Fruit fly (Drosophila melanogaster): ENCODE results near the gene CG1116.

Gene CG1116

DNA sequence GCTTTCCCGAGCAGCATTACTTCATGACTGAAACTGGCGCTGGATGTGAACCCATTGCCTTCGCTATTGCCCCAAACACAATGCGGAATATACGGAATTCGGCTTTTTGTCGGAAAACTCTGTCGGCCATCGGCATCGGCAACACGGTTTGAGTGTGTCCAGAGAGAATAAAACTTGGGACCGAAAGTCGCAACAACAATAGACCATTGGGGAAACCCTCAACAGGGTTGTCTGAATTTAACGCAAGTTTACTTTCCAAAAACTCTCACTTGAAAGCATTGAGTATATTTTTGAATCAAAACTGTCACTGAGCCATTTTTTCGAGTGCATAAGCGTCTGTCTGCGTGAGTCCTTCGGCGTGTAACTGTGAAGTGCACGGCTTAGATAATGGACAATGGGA, 21.2 kb upstream of the CG1116 start (continued):
- TF ChIP-seq Lim3 (GFP tag; IDR thresholded peaks at IDR 0.05): no peak

dm6 chr3R:5199581-5199980, 19.9 kb upstream of the CG1116 start:
- TF ChIP-seq CkIIα-i1 (GFP tag; IDR thresholded peaks at IDR 0.05) (no peak), wek (GFP tag; optimal IDR thresholded peaks at IDR 0.05) (no peak), eve (GFP tag; optimal IDR thresholded peaks at IDR 0.05) (peak in 1 of 2 experiments; percentile 59), CG3163 (GFP tag; optimal IDR thresholded peaks at IDR 0.05) (peak; percentile 67), cwo (GFP tag; optimal IDR thresholded peaks at IDR 0.05) (peak; percentile 6), Pdp1 (GFP tag; optimal IDR thresholded peaks at IDR 0.05) (peak in 1 of 2 experiments; percentile 31), Dip2 (GFP tag; IDR thresholded peaks at IDR 0.05) (no peak), MTF-1 (GFP tag; optimal IDR thresholded peaks at IDR 0.05; ENCODE audit: borderline replicate concordance) (no peak), CG34422 (GFP tag; IDR thresholded peaks at IDR 0.05) (0 out of 3 replicates have a peak, but pooled peaks have one; percentile 16), CG3847 (GFP tag; IDR thresholded peaks at IDR 0.05) (no peak), dpn (GFP tag; optimal IDR thresholded peaks at IDR 0.05) (no peak)

DNA sequence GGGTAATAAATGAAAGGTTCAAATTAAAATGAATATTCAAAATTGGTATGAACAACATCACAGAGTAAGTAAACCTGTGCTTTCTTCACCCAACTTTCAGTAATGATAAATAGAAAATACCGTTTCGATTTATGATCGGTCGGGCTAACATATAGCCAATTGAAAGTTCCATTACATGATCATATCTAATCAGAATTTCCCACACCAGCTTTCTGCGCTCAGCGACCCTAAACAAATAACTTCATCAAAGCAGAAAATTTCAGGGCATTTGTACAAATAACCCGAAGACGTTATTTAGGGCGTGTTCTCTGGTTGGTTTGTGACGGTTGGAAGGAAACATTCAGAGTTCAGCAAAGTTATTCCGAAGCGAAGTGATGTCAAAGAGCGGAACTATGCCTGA, 15.7 kb upstream of the CG1116 start:
- TF ChIP-seq CG14014 (GFP tag; IDR thresholded peaks at IDR 0.05) (no peak), lab (GFP tag; optimal IDR thresholded peaks at IDR 0.05) (peak; percentile 8), ac (GFP tag; optimal IDR thresholded peaks at IDR 0.05) (no peak), tgo (GFP tag; IDR thresholded peaks at IDR 0.05) (no peak), CG17328 (GFP tag; IDR thresholded peaks at IDR 0.05) (no peak), chinmo (GFP tag; IDR thresholded peaks at IDR 0.05; ENCODE audit: partially characterized antibody) (0 out of 4 replicates have a peak, but pooled peaks have one; percentile 51), grn (GFP tag; optimal IDR thresholded peaks at IDR 0.05) (peak; percentile 21), D19A (tag; optimal IDR thresholded peaks at IDR 0.05) (no peak), NFAT (GFP tag; IDR thresholded peaks at IDR 0.05) (no peak), ken (GFP tag; IDR thresholded peaks at IDR 0.05) (no peak), klu (GFP tag; IDR thresholded peaks at IDR 0.05) (no peak), CG14667 (GFP tag; IDR thresholded peaks at IDR 0.05) (no peak), Nf-YA (GFP tag; IDR thresholded peaks at IDR 0.05) (no peak), esg (GFP tag; conservative IDR thresholded peaks at IDR 0.05) (no peak), fu2 (GFP tag; optimal IDR thresholded peaks at IDR 0.05) (no peak), CG14965 (GFP tag; optimal IDR thresholded peaks at IDR 0.05; ENCODE audit: borderline replicate concordance) (no peak), ab (GFP tag; optimal IDR thresholded peaks at IDR 0.05) (no peak), HLH4C (GFP tag; IDR thresholded peaks at IDR 0.05; ENCODE audit: partially characterized antibody) (no peak), CG31441 (GFP tag; IDR thresholded peaks at IDR 0.05) (no peak), dmrt11E (tag; optimal IDR thresholded peaks at IDR 0.05) (no peak), amos (GFP tag; IDR thresholded peaks at IDR 0.05; ENCODE audit: partially characterized antibody) (no peak), Sin3A (optimal IDR thresholded peaks at IDR 0.05) (no peak), hbn (GFP tag; IDR thresholded peaks at IDR 0.05; ENCODE audit: partially characterized antibody) (no peak), CoRest (tag; optimal IDR thresholded peaks at IDR 0.05) (no peak), Xrp1 (GFP tag; IDR thresholded peaks at IDR 0.05) (0 out of 2 replicates have a peak, but pooled peaks have one; percentile 20), CG7357 (GFP tag; IDR thresholded peaks at IDR 0.05) (no peak), CTCF (GFP tag; optimal IDR thresholded peaks at IDR 0.05) (no peak), CG1024 (GFP tag; IDR thresholded peaks at IDR 0.05) (0 out of 2 replicates have a peak, but pooled peaks have one; percentile 7), CG4360 (GFP tag; IDR thresholded peaks at IDR 0.05) (no peak), sens (GFP tag) (peak; percentile 79), az2 (GFP tag; optimal IDR thresholded peaks at IDR 0.05) (no peak), Sox102F (GFP tag; optimal IDR thresholded peaks at IDR 0.05) (no peak), twi (tag; optimal IDR thresholded peaks at IDR 0.05) (no peak), CG6683 (GFP tag; optimal IDR thresholded peaks at IDR 0.05) (no peak), CG6791 (GFP tag; IDR thresholded peaks at IDR 0.05; ENCODE audit: partially characterized antibody) (no peak), Pdp1 (GFP tag; optimal IDR thresholded peaks at IDR 0.05) (peak in 1 of 2 experiments; percentile 13), vvl (GFP tag; IDR thresholded peaks at IDR 0.05) (no peak), mirr (GFP tag; optimal IDR thresholded peaks at IDR 0.05) (no peak), br (optimal IDR thresholded peaks at IDR 0.05) (no peak)
